Worm (Caenorhabditis elegans): ENCODE data around the gene F36A4.4.

The F36A4.4 gene

ce11 chrIV:4264649-4265048 lies 2.8 kb upstream of the F36A4.4 start:
- TF ChIP-seq snpc-4 (tag; optimal IDR thresholded peaks at IDR 0.05) (no peak), nhr-237 (tag; optimal IDR thresholded peaks at IDR 0.05) (no peak), ztf-11 (tag; optimal IDR thresholded peaks at IDR 0.05) (no peak), sptf-1 (tag; optimal IDR thresholded peaks at IDR 0.05) (no peak), nhr-28 (tag; optimal IDR thresholded peaks at IDR 0.05) (no peak), hlh-1 (tag; optimal IDR thresholded peaks at IDR 0.05) (no peak), nhr-12 (tag; optimal IDR thresholded peaks at IDR 0.05) (no peak), bed-3 (GFP tag; optimal IDR thresholded peaks at IDR 0.05) (no peak), blmp-1 (tag; optimal IDR thresholded peaks at IDR 0.05) (no peak), unc-120 (tag; optimal IDR thresholded peaks at IDR 0.05; ENCODE audit: poor library complexity, severe bottlenecking) (no peak), ceh-39 (tag; optimal IDR thresholded peaks at IDR 0.05) (no peak), sem-2 (GFP tag; optimal IDR thresholded peaks at IDR 0.05) (no peak), pha-4 (tag; optimal IDR thresholded peaks at IDR 0.05) (no peak), drap-1 (GFP tag; optimal IDR thresholded peaks at IDR 0.05) (no peak)

- no peak for TF ChIP-seq nhr-237 (tag; optimal IDR thresholded peaks at IDR 0.05)
- TF ChIP-seq ces-1 (GFP tag; optimal IDR thresholded peaks at IDR 0.05), result no peak
- TF ChIP-seq sem-2 (GFP tag; optimal IDR thresholded peaks at IDR 0.05), result no peak
- no peak for TF ChIP-seq drap-1 (GFP tag; optimal IDR thresholded peaks at IDR 0.05)
- no peak for TF ChIP-seq sptf-1 (tag; optimal IDR thresholded peaks at IDR 0.05)
- no peak for TF ChIP-seq blmp-1 (tag; optimal IDR thresholded peaks at IDR 0.05)
- no peak for TF ChIP-seq ztf-11 (tag; optimal IDR thresholded peaks at IDR 0.05)
- no peak for TF ChIP-seq zip-8 (tag; optimal IDR thresholded peaks at IDR 0.05)
- no peak for TF ChIP-seq unc-39 (tag; optimal IDR thresholded peaks at IDR 0.05)
- TF ChIP-seq flh-1 (GFP tag; optimal IDR thresholded peaks at IDR 0.05), result no peak
- TF ChIP-seq ceh-39 (tag; optimal IDR thresholded peaks at IDR 0.05), result no peak
- TF ChIP-seq elt-3 (tag; optimal IDR thresholded peaks at IDR 0.05), result no peak
- no peak for TF ChIP-seq unc-62 (GFP tag; optimal IDR thresholded peaks at IDR 0.05)
- no peak for TF ChIP-seq snpc-4 (tag; optimal IDR thresholded peaks at IDR 0.05)
These were observed 2.2 kb upstream of the F36A4.4 start, which contains the start of gene F36A4.5 for ce11 chrIV:4265224-4265623. F36A4.5 (plus strand) TSS chrIV:4265524.

- TF ChIP-seq cnd-1 (tag; optimal IDR thresholded peaks at IDR 0.05) (no peak), nhr-76 (tag; optimal IDR thresholded peaks at IDR 0.05) (no peak), unc-62 (GFP tag; optimal IDR thresholded peaks at IDR 0.05) (no peak), elt-3 (tag; optimal IDR thresholded peaks at IDR 0.05) (no peak), hlh-1 (tag; optimal IDR thresholded peaks at IDR 0.05) (no peak), ceh-83 (GFP tag; optimal IDR thresholded peaks at IDR 0.05) (no peak), mls-2 (tag; optimal IDR thresholded peaks at IDR 0.05) (no peak)
These were observed 1.5 kb upstream of the F36A4.4 start for ce11 chrIV:4265951-4266350.

ce11 chrIV:4269308-4269707 lies 1.9 kb downstream of the F36A4.4 start, which contains the start of gene F36A4.3:
F36A4.3 (plus strand) TSS chrIV:4269608.
- TF ChIP-seq nhr-12 (tag; optimal IDR thresholded peaks at IDR 0.05), result no peak

- TF ChIP-seq sem-2 (GFP tag; optimal IDR thresholded peaks at IDR 0.05) (no peak), ztf-11 (tag; optimal IDR thresholded peaks at IDR 0.05) (no peak), lsy-2 (tag; optimal IDR thresholded peaks at IDR 0.05) (no peak), tbx-8 (GFP tag; optimal IDR thresholded peaks at IDR 0.05) (no peak), nhr-76 (tag; optimal IDR thresholded peaks at IDR 0.05) (no peak), flh-1 (GFP tag; optimal IDR thresholded peaks at IDR 0.05) (no peak), mab-5 (tag; optimal IDR thresholded peaks at IDR 0.05) (no peak), mls-2 (tag; optimal IDR thresholded peaks at IDR 0.05) (no peak), nhr-12 (tag; optimal IDR thresholded peaks at IDR 0.05) (no peak), zip-8 (tag; optimal IDR thresholded peaks at IDR 0.05) (no peak), elt-3 (tag; optimal IDR thresholded peaks at IDR 0.05) (no peak), M03D4.4 (tag; optimal IDR thresholded peaks at IDR 0.05) (no peak), ceh-83 (GFP tag; optimal IDR thresholded peaks at IDR 0.05) (no peak), snpc-4 (tag; optimal IDR thresholded peaks at IDR 0.05) (no peak)
These were observed 3.5 kb downstream of the F36A4.4 start, which contains the start of gene F36A4.2 for ce11 chrIV:4270925-4271324. F36A4.2 (plus strand) TSS chrIV:4271225.

- TF ChIP-seq lin-13 (tag; optimal IDR thresholded peaks at IDR 0.05), result no peak
- no peak for TF ChIP-seq drap-1 (GFP tag; optimal IDR thresholded peaks at IDR 0.05)
- TF ChIP-seq ceh-39 (tag; optimal IDR thresholded peaks at IDR 0.05), result no peak
- TF ChIP-seq sem-2 (GFP tag; optimal IDR thresholded peaks at IDR 0.05), result no peak
- no peak for TF ChIP-seq elt-1 (tag; optimal IDR thresholded peaks at IDR 0.05; ENCODE audit: borderline replicate concordance, insufficient read depth)
- TF ChIP-seq lsy-2 (tag; optimal IDR thresholded peaks at IDR 0.05), result no peak
- TF ChIP-seq bed-3 (GFP tag; optimal IDR thresholded peaks at IDR 0.05), result no peak
- no peak for TF ChIP-seq nhr-28 (tag; optimal IDR thresholded peaks at IDR 0.05)
- no peak for TF ChIP-seq pha-4 (tag; optimal IDR thresholded peaks at IDR 0.05)
- TF ChIP-seq mep-1 (tag; optimal IDR thresholded peaks at IDR 0.05), result no peak
- TF ChIP-seq elt-3 (tag; optimal IDR thresholded peaks at IDR 0.05), result no peak
- no peak for TF ChIP-seq zip-8 (tag; optimal IDR thresholded peaks at IDR 0.05)
- TF ChIP-seq mls-2 (tag; optimal IDR thresholded peaks at IDR 0.05), result no peak
- no peak for TF ChIP-seq sptf-1 (tag; optimal IDR thresholded peaks at IDR 0.05)
- no peak for TF ChIP-seq ceh-43 (GFP tag; optimal IDR thresholded peaks at IDR 0.05)
- no peak for TF ChIP-seq mab-5 (tag; optimal IDR thresholded peaks at IDR 0.05)
- TF ChIP-seq blmp-1 (tag; optimal IDR thresholded peaks at IDR 0.05), result no peak
- TF ChIP-seq snpc-4 (tag; optimal IDR thresholded peaks at IDR 0.05), result no peak
- TF ChIP-seq nhr-2 (tag; optimal IDR thresholded peaks at IDR 0.05), result no peak
These were observed 4.7 kb downstream of the F36A4.4 start, which contains the start of gene F36A4.1 for ce11 chrIV:4272167-4272566. F36A4.1 (plus strand) TSS chrIV:4272467.
